Worm (Caenorhabditis elegans): ENCODE data around the gene dyf-3.

Gene dyf-3

ce11 chrIV:3399015-3399722, at the start of gene dyf-3, which contains the start of gene pdhb-1:
dyf-3 (minus strand) TSS chrIV:3399231.
pdhb-1 (plus strand) TSS chrIV:3399672.
- TF ChIP-seq F13H6.1 (tag; optimal IDR thresholded peaks at IDR 0.05) = peak; percentile 20
- TF ChIP-seq Y55F3AM.14 (GFP tag; optimal IDR thresholded peaks at IDR 0.05) = no peak
- peak; percentile 78 to 95 for TF ChIP-seq lsy-2 (tag; optimal IDR thresholded peaks at IDR 0.05)
- peak; percentile 46 for TF ChIP-seq unc-55 (GFP tag; optimal IDR thresholded peaks at IDR 0.05)
- peak; percentile 9 for TF ChIP-seq gmeb-1 (tag; optimal IDR thresholded peaks at IDR 0.05)
- peak; percentile 19 for TF ChIP-seq nhr-129 (tag; optimal IDR thresholded peaks at IDR 0.05)
- no peak for TF ChIP-seq sma-3 (GFP tag; optimal IDR thresholded peaks at IDR 0.05)
- TF ChIP-seq lin-11 (tag; optimal IDR thresholded peaks at IDR 0.05) = peak; percentile 24

- TF ChIP-seq lin-11 (tag; optimal IDR thresholded peaks at IDR 0.05) = no peak
- TF ChIP-seq nhr-23 (tag; optimal IDR thresholded peaks at IDR 0.05) = no peak
- no peak for TF ChIP-seq unc-62 (GFP tag; optimal IDR thresholded peaks at IDR 0.05)
- TF ChIP-seq nhr-129 (tag; optimal IDR thresholded peaks at IDR 0.05) = no peak
- no peak for TF ChIP-seq unc-39 (tag; optimal IDR thresholded peaks at IDR 0.05)
- TF ChIP-seq fos-1 (tag; optimal IDR thresholded peaks at IDR 0.05) = no peak
- TF ChIP-seq skn-1 (tag; optimal IDR thresholded peaks at IDR 0.05) = no peak
- no peak for TF ChIP-seq peb-1 (tag; optimal IDR thresholded peaks at IDR 0.05)
- no peak for TF ChIP-seq Y55F3AM.14 (GFP tag; optimal IDR thresholded peaks at IDR 0.05)
- TF ChIP-seq ztf-11 (tag; optimal IDR thresholded peaks at IDR 0.05) = no peak
- TF ChIP-seq gmeb-1 (tag; optimal IDR thresholded peaks at IDR 0.05) = no peak
These were observed 48.3 kb upstream of the dyf-3 start for ce11 chrIV:3447350-3447749.

- TF ChIP-seq mdl-1 (tag; optimal IDR thresholded peaks at IDR 0.05) (no peak), lin-11 (tag; optimal IDR thresholded peaks at IDR 0.05) (no peak), nhr-21 (tag; optimal IDR thresholded peaks at IDR 0.05) (no peak), sma-3 (GFP tag; optimal IDR thresholded peaks at IDR 0.05) (no peak), lin-13 (GFP tag; optimal IDR thresholded peaks at IDR 0.05) (no peak), zag-1 (tag; optimal IDR thresholded peaks at IDR 0.05) (no peak), aly-2 (tag; optimal IDR thresholded peaks at IDR 0.05) (no peak), crh-2 (tag; optimal IDR thresholded peaks at IDR 0.05) (no peak), ZK546.5 (tag; optimal IDR thresholded peaks at IDR 0.05) (no peak)
These were observed 45.6 kb upstream of the dyf-3 start, which contains the start of gene F58E2.5 for ce11 chrIV:3444614-3445013. F58E2.5 (plus strand) TSS chrIV:3444914.

- TF ChIP-seq R02D3.7 (tag; optimal IDR thresholded peaks at IDR 0.05) (no peak), fos-1 (tag; optimal IDR thresholded peaks at IDR 0.05) (no peak), lin-13 (GFP tag; optimal IDR thresholded peaks at IDR 0.05) (no peak), skn-1 (tag; optimal IDR thresholded peaks at IDR 0.05) (no peak), ztf-4 (tag; optimal IDR thresholded peaks at IDR 0.05) (no peak), ceh-82 (tag; optimal IDR thresholded peaks at IDR 0.05) (no peak), alr-1 (tag; optimal IDR thresholded peaks at IDR 0.05) (no peak), nhr-129 (tag; optimal IDR thresholded peaks at IDR 0.05) (no peak), ama-1 (optimal IDR thresholded peaks at IDR 0.05) (no peak), nhr-77 (tag; optimal IDR thresholded peaks at IDR 0.05) (no peak), Y55F3AM.14 (GFP tag; optimal IDR thresholded peaks at IDR 0.05) (no peak)
These were observed 45.1 kb upstream of the dyf-3 start, which contains the start of gene F09D12.2 for ce11 chrIV:3444101-3444500. F09D12.2 (minus strand) TSS chrIV:3444201.

ce11 chrIV:3442513-3442912, 43.5 kb upstream of the dyf-3 start:
- TF ChIP-seq Y55F3AM.14 (GFP tag; optimal IDR thresholded peaks at IDR 0.05) (no peak), lin-11 (tag; optimal IDR thresholded peaks at IDR 0.05) (no peak), ama-1 (optimal IDR thresholded peaks at IDR 0.05) (no peak), gmeb-1 (tag; optimal IDR thresholded peaks at IDR 0.05) (no peak), C34F6.9 (tag; optimal IDR thresholded peaks at IDR 0.05) (no peak), nhr-23 (tag; optimal IDR thresholded peaks at IDR 0.05) (no peak), ceh-82 (tag; optimal IDR thresholded peaks at IDR 0.05) (no peak), sma-9 (GFP tag; optimal IDR thresholded peaks at IDR 0.05) (no peak), sma-9 (tag; optimal IDR thresholded peaks at IDR 0.05) (no peak), nhr-77 (tag; optimal IDR thresholded peaks at IDR 0.05) (no peak), unc-55 (GFP tag; optimal IDR thresholded peaks at IDR 0.05) (no peak), nhr-25 (tag; optimal IDR thresholded peaks at IDR 0.05) (no peak), unc-39 (tag; optimal IDR thresholded peaks at IDR 0.05) (no peak), nhr-10 (tag; optimal IDR thresholded peaks at IDR 0.05) (no peak), ztf-1 (GFP tag; conservative IDR thresholded peaks at IDR 0.05) (no peak), skn-1 (tag; optimal IDR thresholded peaks at IDR 0.05) (no peak), peb-1 (tag; optimal IDR thresholded peaks at IDR 0.05) (no peak), nhr-237 (tag; optimal IDR thresholded peaks at IDR 0.05) (no peak), zag-1 (tag; optimal IDR thresholded peaks at IDR 0.05) (no peak), nhr-21 (tag; optimal IDR thresholded peaks at IDR 0.05) (no peak), nhr-6 (tag; optimal IDR thresholded peaks at IDR 0.05) (no peak)

Measured in whole organism, L2 larva.